ENCODE assay signal across 2 worm cellular contexts in the genomic region with DNA sequence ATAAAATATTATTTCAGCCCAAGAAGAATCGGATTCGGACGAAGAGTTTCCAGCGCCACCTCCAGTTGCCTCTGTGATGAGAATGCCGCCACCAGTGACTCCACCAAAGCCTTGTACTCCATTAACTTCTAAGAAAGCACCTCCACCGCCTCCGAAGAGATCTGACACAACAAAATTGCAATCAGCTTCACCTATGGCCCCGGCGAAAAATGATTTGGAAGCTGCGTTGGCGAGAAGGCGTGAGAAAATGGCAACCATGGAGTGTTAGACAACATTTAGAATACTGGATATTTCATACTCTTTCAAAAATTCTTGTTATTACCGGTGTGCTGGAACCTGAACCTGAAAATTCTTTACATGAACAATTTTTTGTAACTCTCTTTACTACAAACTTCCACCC.
TF ChIP-seq lines count a peak whose summit lies in the region.

No protein-coding gene starts in this region.

TF ChIP-seq in whole organism, L4 larva, 104 proteins besides CTCF, POLR2A, EP300 and RAD21:
- TF ChIP-seq unc-39 (tag; optimal IDR thresholded peaks at IDR 0.05; lab: Kevin White, UChicago) (no peak), cey-2 (tag; optimal IDR thresholded peaks at IDR 0.05; lab: Kevin White, UChicago; ENCODE audit: borderline replicate concordance, insufficient read depth) (no peak), egl-43 (GFP tag; IDR thresholded peaks at IDR 0.05; lab: Robert Waterston, UW) (0 out of 2 replicates have a peak, but pooled peaks have one; percentile 19), daf-12 (tag; optimal IDR thresholded peaks at IDR 0.05; lab: Kevin White, UChicago) (no peak), madf-9 (GFP tag; conservative IDR thresholded peaks at IDR 0.05; lab: Robert Waterston, UW) (no peak), ceh-82 (tag; optimal IDR thresholded peaks at IDR 0.05; lab: Kevin White, UChicago) (no peak), lin-1 (GFP tag; IDR thresholded peaks at IDR 0.05; lab: Robert Waterston, UW) (no peak), nhr-48 (tag; optimal IDR thresholded peaks at IDR 0.05; lab: Kevin White, UChicago) (no peak), daf-19 (GFP tag; conservative IDR thresholded peaks at IDR 0.05; lab: Robert Waterston, UW) (no peak), dve-1 (tag; optimal IDR thresholded peaks at IDR 0.05; lab: Kevin White, UChicago; ENCODE audit: insufficient read depth) (no peak), aha-1 (tag; lab: Kevin White, UChicago) (peak; percentile 90), ztf-11 (tag; optimal IDR thresholded peaks at IDR 0.05; lab: Kevin White, UChicago) (no peak), egl-27 (tag; optimal IDR thresholded peaks at IDR 0.05; lab: Kevin White, UChicago) (no peak), nhr-102 (tag; optimal IDR thresholded peaks at IDR 0.05; lab: Kevin White, UChicago) (no peak), lin-29 (GFP tag; IDR thresholded peaks at IDR 0.05; lab: Robert Waterston, UW) (no peak)

TF ChIP-seq in whole organism, young adult, 124 proteins besides CTCF, POLR2A, EP300 and RAD21:
- TF ChIP-seq cebp-1 (GFP tag; IDR thresholded peaks at IDR 0.05; lab: Robert Waterston, UW) = no peak
- TF ChIP-seq cebp-1 (tag; optimal IDR thresholded peaks at IDR 0.05; lab: Kevin White, UChicago) = no peak
- 0 out of 2 replicates have a peak, but pooled peaks have one; percentile 10 for TF ChIP-seq hsf-1 (GFP tag; IDR thresholded peaks at IDR 0.05; lab: Robert Waterston, UW)
TF ChIP-seq in whole organism, young adult: peak in this region for 1.
